6 worm cellular contexts compared by ENCODE assay signal in genomic region chrIII:6367712-6368111, ce11.
TF ChIP-seq lines count a peak whose summit lies in the region.

Gene C56G2.15 (minus strand): TSS chrIII:6367899.
Gene thoc-2 (plus strand): TSS chrIII:6368042.

TF ChIP-seq in whole organism, L1 larva, 84 proteins besides CTCF, POLR2A, EP300 and RAD21:
- TF ChIP-seq lin-14 (GFP tag; optimal IDR thresholded peaks at IDR 0.05; lab: Kevin White, UChicago) (peak; percentile 41), nhr-77 (tag; optimal IDR thresholded peaks at IDR 0.05; lab: Kevin White, UChicago) (no peak), nhr-90 (tag; optimal IDR thresholded peaks at IDR 0.05; lab: Kevin White, UChicago; ENCODE audit: poor library complexity) (no peak), mep-1 (tag; optimal IDR thresholded peaks at IDR 0.05; lab: Kevin White, UChicago) (no peak), rnt-1 (tag; optimal IDR thresholded peaks at IDR 0.05; lab: Kevin White, UChicago) (peak; percentile 32), lsy-2 (tag; optimal IDR thresholded peaks at IDR 0.05; lab: Kevin White, UChicago) (peak; percentile 18 to 37), lin-35 (GFP tag; optimal IDR thresholded peaks at IDR 0.05; lab: Kevin White, UChicago) (no peak), nhr-85 (tag; lab: Kevin White, UChicago) (peak; percentile 64), nhr-76 (tag; optimal IDR thresholded peaks at IDR 0.05; lab: Kevin White, UChicago) (no peak), nhr-71 (tag; optimal IDR thresholded peaks at IDR 0.05; lab: Kevin White, UChicago) (peak; percentile 31), efl-1 (optimal IDR thresholded peaks at IDR 0.05; lab: Kevin White, UChicago) (peak in 1 of 2 experiments; percentile 0), efl-1 (GFP tag; optimal IDR thresholded peaks at IDR 0.05 in 1 of 2; lab: Kevin White, UChicago) (peak; percentile 3 to 80), snu-23 (GFP tag; optimal IDR thresholded peaks at IDR 0.05; lab: Kevin White, UChicago) (peak; percentile 14), blmp-1 (tag; optimal IDR thresholded peaks at IDR 0.05; lab: Kevin White, UChicago) (peak; percentile 18)

TF ChIP-seq in whole organism, L2 larva, 48 proteins besides CTCF, POLR2A, EP300 and RAD21:
- peak; percentile 45 for TF ChIP-seq nhr-129 (tag; optimal IDR thresholded peaks at IDR 0.05; lab: Kevin White, UChicago)
- no peak for TF ChIP-seq egl-27 (tag; optimal IDR thresholded peaks at IDR 0.05; lab: Kevin White, UChicago)
- TF ChIP-seq ztf-11 (tag; optimal IDR thresholded peaks at IDR 0.05; lab: Kevin White, UChicago), result no peak
- peak; percentile 4 for TF ChIP-seq nhr-25 (tag; optimal IDR thresholded peaks at IDR 0.05; lab: Kevin White, UChicago)
- TF ChIP-seq elt-1 (tag; optimal IDR thresholded peaks at IDR 0.05; lab: Kevin White, UChicago), result no peak
- TF ChIP-seq peb-1 (tag; optimal IDR thresholded peaks at IDR 0.05; lab: Kevin White, UChicago), result no peak
- TF ChIP-seq nhr-77 (tag; optimal IDR thresholded peaks at IDR 0.05; lab: Kevin White, UChicago), result no peak
- TF ChIP-seq ceh-82 (tag; optimal IDR thresholded peaks at IDR 0.05; lab: Kevin White, UChicago), result no peak
- peak; percentile 24 for TF ChIP-seq unc-55 (GFP tag; optimal IDR thresholded peaks at IDR 0.05; lab: Kevin White, UChicago)
- no peak for TF ChIP-seq nhr-21 (tag; optimal IDR thresholded peaks at IDR 0.05; lab: Kevin White, UChicago)
- TF ChIP-seq lsy-2 (tag; optimal IDR thresholded peaks at IDR 0.05; lab: Kevin White, UChicago), result peak in 1 of 2 experiments; percentile 63

TF ChIP-seq in whole organism, L3 larva, 47 proteins besides CTCF, POLR2A, EP300 and RAD21 (continues in another document):
- TF ChIP-seq elt-3 (tag; optimal IDR thresholded peaks at IDR 0.05; lab: Kevin White, UChicago), result no peak
- no peak for TF ChIP-seq unc-62 (GFP tag; optimal IDR thresholded peaks at IDR 0.05; lab: Kevin White, UChicago)
- TF ChIP-seq pqm-1 (tag; optimal IDR thresholded peaks at IDR 0.05; lab: Kevin White, UChicago), result no peak
- TF ChIP-seq nhr-11 (tag; optimal IDR thresholded peaks at IDR 0.05; lab: Kevin White, UChicago), result no peak
- TF ChIP-seq nhr-12 (tag; optimal IDR thresholded peaks at IDR 0.05; lab: Kevin White, UChicago), result no peak
- no peak for TF ChIP-seq hmg-11 (tag; optimal IDR thresholded peaks at IDR 0.05; lab: Kevin White, UChicago)
- TF ChIP-seq aly-2 (tag; optimal IDR thresholded peaks at IDR 0.05; lab: Kevin White, UChicago), result no peak
- TF ChIP-seq nhr-25 (tag; optimal IDR thresholded peaks at IDR 0.05; lab: Kevin White, UChicago), result no peak
- no peak for TF ChIP-seq unc-39 (tag; optimal IDR thresholded peaks at IDR 0.05; lab: Kevin White, UChicago)
- no peak for TF ChIP-seq ceh-9 (tag; optimal IDR thresholded peaks at IDR 0.05; lab: Kevin White, UChicago)
- TF ChIP-seq jun-1 (tag; optimal IDR thresholded peaks at IDR 0.05; lab: Kevin White, UChicago), result no peak
- TF ChIP-seq zag-1 (tag; optimal IDR thresholded peaks at IDR 0.05; lab: Kevin White, UChicago), result no peak
- no peak for TF ChIP-seq ztf-4 (tag; optimal IDR thresholded peaks at IDR 0.05; lab: Kevin White, UChicago)
- no peak for TF ChIP-seq tbx-2 (tag; optimal IDR thresholded peaks at IDR 0.05; lab: Kevin White, UChicago)
- TF ChIP-seq sea-2 (GFP tag; optimal IDR thresholded peaks at IDR 0.05; lab: Kevin White, UChicago), result no peak
- TF ChIP-seq nhr-76 (tag; optimal IDR thresholded peaks at IDR 0.05; lab: Kevin White, UChicago), result no peak
- no peak for TF ChIP-seq eor-1 (tag; optimal IDR thresholded peaks at IDR 0.05; lab: Kevin White, UChicago)
- TF ChIP-seq snpc-4 (tag; optimal IDR thresholded peaks at IDR 0.05; lab: Kevin White, UChicago), result peak; percentile 14
- TF ChIP-seq ceh-28 (tag; optimal IDR thresholded peaks at IDR 0.05; lab: Kevin White, UChicago), result no peak

TF ChIP-seq in whole organism, L4 larva, 104 proteins besides CTCF, POLR2A, EP300 and RAD21 (continues in another document):
- TF ChIP-seq tra-1 (GFP tag; IDR thresholded peaks at IDR 0.05; lab: Robert Waterston, UW) (no peak), ceh-82 (tag; optimal IDR thresholded peaks at IDR 0.05; lab: Kevin White, UChicago) (no peak), nhr-102 (tag; optimal IDR thresholded peaks at IDR 0.05; lab: Kevin White, UChicago) (no peak), mdl-1 (tag; optimal IDR thresholded peaks at IDR 0.05; lab: Kevin White, UChicago) (no peak), hif-1 (tag; optimal IDR thresholded peaks at IDR 0.05; lab: Kevin White, UChicago) (peak in 1 of 2 experiments; percentile 7), daf-16 (GFP tag; optimal IDR thresholded peaks at IDR 0.05; lab: Kevin White, UChicago) (no peak), daf-16 (tag; optimal IDR thresholded peaks at IDR 0.05; lab: Kevin White, UChicago) (peak; percentile 8), lir-3 (tag; optimal IDR thresholded peaks at IDR 0.05; lab: Kevin White, UChicago) (no peak), F26F4.8 (GFP tag; conservative IDR thresholded peaks at IDR 0.05; lab: Robert Waterston, UW) (no peak), daf-19 (GFP tag; conservative IDR thresholded peaks at IDR 0.05; lab: Robert Waterston, UW) (no peak), jun-1 (tag; optimal IDR thresholded peaks at IDR 0.05; lab: Kevin White, UChicago) (no peak), mes-2 (tag; optimal IDR thresholded peaks at IDR 0.05; lab: Kevin White, UChicago; ENCODE audit: poor library complexity, severe bottlenecking) (peak; percentile 75), unc-130 (GFP tag; optimal IDR thresholded peaks at IDR 0.05; lab: Kevin White, UChicago) (no peak), nhr-6 (tag; optimal IDR thresholded peaks at IDR 0.05; lab: Kevin White, UChicago) (no peak), ceh-28 (tag; optimal IDR thresholded peaks at IDR 0.05; lab: Kevin White, UChicago) (no peak), nhr-41 (GFP tag; IDR thresholded peaks at IDR 0.05; lab: Robert Waterston, UW) (no peak), nhr-237 (tag; optimal IDR thresholded peaks at IDR 0.05; lab: Kevin White, UChicago) (no peak), nhr-42 (GFP tag; IDR thresholded peaks at IDR 0.05; lab: Robert Waterston, UW) (no peak), ama-1 (optimal IDR thresholded peaks at IDR 0.05; lab: Kevin White, UChicago) (no peak)

TF ChIP-seq in whole organism, late embryonic, 69 proteins besides CTCF, POLR2A, EP300 and RAD21:
- TF ChIP-seq ceh-48 (tag; optimal IDR thresholded peaks at IDR 0.05; lab: Kevin White, UChicago), result no peak
- TF ChIP-seq tbx-2 (tag; optimal IDR thresholded peaks at IDR 0.05; lab: Kevin White, UChicago), result peak; percentile 51
- peak; percentile 10 for TF ChIP-seq ceh-2 (tag; optimal IDR thresholded peaks at IDR 0.05; lab: Kevin White, UChicago)
- TF ChIP-seq ceh-31 (tag; optimal IDR thresholded peaks at IDR 0.05; lab: Kevin White, UChicago), result peak; percentile 51
- peak; percentile 38 for TF ChIP-seq C08G9.2 (tag; optimal IDR thresholded peaks at IDR 0.05; lab: Kevin White, UChicago)
TF ChIP-seq in whole organism, late embryonic: peak in this region for 4.

TF ChIP-seq in whole organism, young adult, 124 proteins besides CTCF, POLR2A, EP300 and RAD21:
- 0 out of 2 replicates have a peak, but pooled peaks have one; percentile 14 for TF ChIP-seq hmg-1.2 (GFP tag; IDR thresholded peaks at IDR 0.05; lab: Robert Waterston, UW)
- TF ChIP-seq sea-2 (GFP tag; IDR thresholded peaks at IDR 0.05; lab: Robert Waterston, UW), result no peak
- TF ChIP-seq cebp-1 (GFP tag; IDR thresholded peaks at IDR 0.05; lab: Robert Waterston, UW), result no peak
- TF ChIP-seq cebp-1 (tag; optimal IDR thresholded peaks at IDR 0.05; lab: Kevin White, UChicago), result peak; percentile 16
- TF ChIP-seq dpl-1 (GFP tag; optimal IDR thresholded peaks at IDR 0.05; lab: Kevin White, UChicago), result no peak
- TF ChIP-seq lsl-1 (GFP tag; optimal IDR thresholded peaks at IDR 0.05; lab: Kevin White, UChicago), result peak; percentile 10
